Fruit fly (Drosophila melanogaster): Measurements from ENCODE around the gene Cmpk.

Cmpk gene

dm6 chr3R:26055214-26055632, at the start of gene Cmpk (continued):
- peak; percentile 36 for TF ChIP-seq CG15479 (GFP tag; optimal IDR thresholded peaks at IDR 0.05)
- peak; percentile 43 for TF ChIP-seq CG8924 (tag; optimal IDR thresholded peaks at IDR 0.05)
- TF ChIP-seq CG10431 (GFP tag; optimal IDR thresholded peaks at IDR 0.05) = peak; percentile 77
- peak; percentile 36 for TF ChIP-seq CG30403 (GFP tag; optimal IDR thresholded peaks at IDR 0.05)
- no peak for TF ChIP-seq mld (GFP tag; IDR thresholded peaks at IDR 0.05; ENCODE audit: partially characterized antibody)
- no peak for TF ChIP-seq CG11560 (tag; IDR thresholded peaks at IDR 0.05)
- TF ChIP-seq chif (GFP tag; optimal IDR thresholded peaks at IDR 0.05) = no peak
- TF ChIP-seq CG9727 (GFP tag; optimal IDR thresholded peaks at IDR 0.05) = peak; percentile 75
- peak; percentile 41; the same call in 1 of the 2 replicates for TF ChIP-seq ara (GFP tag; IDR thresholded peaks at IDR 0.05)
- peak; percentile 73 for TF ChIP-seq unpg (GFP tag; optimal IDR thresholded peaks at IDR 0.05)
- TF ChIP-seq maf-S (GFP tag; optimal IDR thresholded peaks at IDR 0.05) = peak; percentile 26
- no peak for TF ChIP-seq Abd-B (GFP tag; optimal IDR thresholded peaks at IDR 0.05)
- TF ChIP-seq CG11723 (GFP tag; optimal IDR thresholded peaks at IDR 0.05) = peak; percentile 79
- no peak for TF ChIP-seq dati (GFP tag; IDR thresholded peaks at IDR 0.05)
- peak; percentile 64 for TF ChIP-seq CG15011 (GFP tag; optimal IDR thresholded peaks at IDR 0.05)
- TF ChIP-seq CG4404 (GFP tag; IDR thresholded peaks at IDR 0.05) = no peak
- peak; percentile 83 for TF ChIP-seq bcd (GFP tag; optimal IDR thresholded peaks at IDR 0.05)
- TF ChIP-seq Sry-δ (GFP tag; optimal IDR thresholded peaks at IDR 0.05) = no peak
- no peak for TF ChIP-seq p53 (GFP tag; optimal IDR thresholded peaks at IDR 0.05)
- TF ChIP-seq gem (tag; optimal IDR thresholded peaks at IDR 0.05) = peak; percentile 46
- TF ChIP-seq HLH3B (GFP tag; IDR thresholded peaks at IDR 0.05) = peak; percentile 45; the same call in 1 of the 2 replicates

dm6 chr3R:26105141-26105403, 49.8 kb upstream of the Cmpk start:
- peak; percentile 33 for TF ChIP-seq CG2678 (tag; optimal IDR thresholded peaks at IDR 0.05)
- no peak for TF ChIP-seq CG10979 (tag; optimal IDR thresholded peaks at IDR 0.05)
- TF ChIP-seq tio (GFP tag; optimal IDR thresholded peaks at IDR 0.05) = no peak
- no peak for TF ChIP-seq CG2875 (GFP tag; optimal IDR thresholded peaks at IDR 0.05)
- TF ChIP-seq fd3F (GFP tag; optimal IDR thresholded peaks at IDR 0.05) = no peak
- TF ChIP-seq PHDP (tag; optimal IDR thresholded peaks at IDR 0.05) = peak; percentile 25
- peak; percentile 2 for TF ChIP-seq gem (tag; optimal IDR thresholded peaks at IDR 0.05)
- peak in 1 of 2 experiments; percentile 32 for TF ChIP-seq Pdp1 (GFP tag; optimal IDR thresholded peaks at IDR 0.05)
- TF ChIP-seq CG12236 (GFP tag; optimal IDR thresholded peaks at IDR 0.05) = no peak
- TF ChIP-seq Adf1 (GFP tag; IDR thresholded peaks at IDR 0.05) = no peak
- TF ChIP-seq CG7839 (tag; optimal IDR thresholded peaks at IDR 0.05) = peak; percentile 21
- TF ChIP-seq BEAF-32 (GFP tag; optimal IDR thresholded peaks at IDR 0.05) = no peak
- peak; percentile 91 for TF ChIP-seq exex (tag; optimal IDR thresholded peaks at IDR 0.05)
- TF ChIP-seq wek (GFP tag; optimal IDR thresholded peaks at IDR 0.05) = no peak
- TF ChIP-seq Med (GFP tag) = no peak
- TF ChIP-seq Hr39 (optimal IDR thresholded peaks at IDR 0.05) = no peak
- TF ChIP-seq CG34376 (GFP tag; optimal IDR thresholded peaks at IDR 0.05) = peak; percentile 26
- peak; percentile 68 for TF ChIP-seq sens (GFP tag)
- peak; percentile 8 for TF ChIP-seq CG18599 (GFP tag; optimal IDR thresholded peaks at IDR 0.05)
- peak; percentile 29 for TF ChIP-seq Meics (GFP tag; optimal IDR thresholded peaks at IDR 0.05)
- TF ChIP-seq CG3065 (GFP tag; optimal IDR thresholded peaks at IDR 0.05) = no peak
- TF ChIP-seq tgo (GFP tag; IDR thresholded peaks at IDR 0.05) = no peak
- no peak for TF ChIP-seq CG10431 (GFP tag; optimal IDR thresholded peaks at IDR 0.05)

All from whole organism, embryonic.